Fruit fly (Drosophila melanogaster): ENCODE data around the gene CG34174.

CG34174 gene

dm6 chr2L:2200136-2201036, 13.7 kb upstream of the CG34174 start (continued):
- no peak for TF ChIP-seq CG18476 (GFP tag; optimal IDR thresholded peaks at IDR 0.05)
- TF ChIP-seq CG8765 (GFP tag; IDR thresholded peaks at IDR 0.05), result no peak
- TF ChIP-seq Nf-YB (GFP tag; optimal IDR thresholded peaks at IDR 0.05), result peak; percentile 19
- TF ChIP-seq salm (tag; optimal IDR thresholded peaks at IDR 0.05), result no peak
- peak; percentile 51 to 66 for TF ChIP-seq Trl (optimal IDR thresholded peaks at IDR 0.05)
- no peak for TF ChIP-seq Trl (GFP tag; optimal IDR thresholded peaks at IDR 0.05)
- TF ChIP-seq CG9215 (GFP tag; IDR thresholded peaks at IDR 0.05), result no peak
- peak; percentile 46 for TF ChIP-seq abd-A (tag; optimal IDR thresholded peaks at IDR 0.05)
- TF ChIP-seq CG6689 (GFP tag; IDR thresholded peaks at IDR 0.05), result no peak
- no peak for TF ChIP-seq CG13775 (GFP tag; optimal IDR thresholded peaks at IDR 0.05)
- peak; percentile 63 for TF ChIP-seq CG8478 (optimal IDR thresholded peaks at IDR 0.05)
- TF ChIP-seq ab (GFP tag; optimal IDR thresholded peaks at IDR 0.05), result peak; percentile 40
- TF ChIP-seq CG10366 (GFP tag; IDR thresholded peaks at IDR 0.05), result no peak
- TF ChIP-seq nom (GFP tag; optimal IDR thresholded peaks at IDR 0.05), result no peak
- peak; percentile 12 for TF ChIP-seq kah (GFP tag; optimal IDR thresholded peaks at IDR 0.05)
- TF ChIP-seq CG1233 (GFP tag; optimal IDR thresholded peaks at IDR 0.05), result no peak
- TF ChIP-seq CG11085 (GFP tag; IDR thresholded peaks at IDR 0.05), result no peak
- no peak for TF ChIP-seq stwl (tag; optimal IDR thresholded peaks at IDR 0.05)
- TF ChIP-seq CG15479 (GFP tag; optimal IDR thresholded peaks at IDR 0.05), result no peak
- TF ChIP-seq Lhr (GFP tag; optimal IDR thresholded peaks at IDR 0.05), result peak; percentile 41
- TF ChIP-seq CG10431 (GFP tag; optimal IDR thresholded peaks at IDR 0.05), result peak; percentile 85
- no peak for TF ChIP-seq ap (GFP tag; IDR thresholded peaks at IDR 0.05)
- TF ChIP-seq CG33557 (GFP tag; optimal IDR thresholded peaks at IDR 0.05), result no peak
- TF ChIP-seq CG9437 (GFP tag; optimal IDR thresholded peaks at IDR 0.05), result peak; percentile 98
- TF ChIP-seq dmrt99B (tag; optimal IDR thresholded peaks at IDR 0.05), result no peak
- TF ChIP-seq CG12391 (tag; optimal IDR thresholded peaks at IDR 0.05), result no peak
- no peak for TF ChIP-seq CG15011 (GFP tag; optimal IDR thresholded peaks at IDR 0.05)
- TF ChIP-seq sqz (GFP tag; optimal IDR thresholded peaks at IDR 0.05), result peak; percentile 78
- no peak for TF ChIP-seq pum (GFP tag; optimal IDR thresholded peaks at IDR 0.05)
- no peak for TF ChIP-seq CG7556 (GFP tag; optimal IDR thresholded peaks at IDR 0.05)
- TF ChIP-seq CG14965 (GFP tag; optimal IDR thresholded peaks at IDR 0.05; ENCODE audit: borderline replicate concordance), result no peak
- TF ChIP-seq p53 (GFP tag; optimal IDR thresholded peaks at IDR 0.05), result no peak
- TF ChIP-seq Bdp1 (GFP tag; optimal IDR thresholded peaks at IDR 0.05), result no peak
- no peak for TF ChIP-seq CG14710 (tag; optimal IDR thresholded peaks at IDR 0.05)
- no peak for TF ChIP-seq slp2 (GFP tag; optimal IDR thresholded peaks at IDR 0.05)

dm6 chr2L:2201107-2201561, 12.9 kb upstream of the CG34174 start:
- TF ChIP-seq CG7786 (GFP tag; optimal IDR thresholded peaks at IDR 0.05) (peak; percentile 59), E2f1 (GFP tag; IDR thresholded peaks at IDR 0.05) (peak; percentile 73), Mes4 (GFP tag; optimal IDR thresholded peaks at IDR 0.05) (peak; percentile 75), Blimp-1 (GFP tag; optimal IDR thresholded peaks at IDR 0.05) (peak; percentile 91), rib (GFP tag; IDR thresholded peaks at IDR 0.05) (no peak), Six4 (GFP tag; optimal IDR thresholded peaks at IDR 0.05) (peak; percentile 85), Neu2 (GFP tag; optimal IDR thresholded peaks at IDR 0.05; ENCODE audit: borderline replicate concordance) (no peak), aop (GFP tag; IDR thresholded peaks at IDR 0.05) (peak; percentile 73; the same call in 1 of the 2 replicates), CG13624 (GFP tag; optimal IDR thresholded peaks at IDR 0.05) (no peak), CG30020 (tag; optimal IDR thresholded peaks at IDR 0.05) (peak; percentile 61), sob (GFP tag; IDR thresholded peaks at IDR 0.05) (no peak), CG2712 (tag; optimal IDR thresholded peaks at IDR 0.05) (peak; percentile 94), CG14014 (GFP tag; IDR thresholded peaks at IDR 0.05) (0 out of 2 replicates have a peak, but pooled peaks have one; percentile 29), ase (GFP tag; IDR thresholded peaks at IDR 0.05) (peak; percentile 66; the same call in 2 of the 3 replicates), hb (GFP tag; IDR thresholded peaks at IDR 0.05; ENCODE audit: partially characterized antibody) (no peak), Taf1 (GFP tag; IDR thresholded peaks at IDR 0.05) (no peak), chn (GFP tag; optimal IDR thresholded peaks at IDR 0.05) (peak; percentile 82)

Measured in whole organism, embryonic.